Fruit fly (Drosophila melanogaster) whole organism: ENCODE results near the gene CG7611.

Experiments
- CG8478 ChIP-seq: fragments of >200 bp; optimal IDR thresholded peaks from 2 replicates; lab custom pipeline; 2018; ENCODE audit warnings: inconsistent platforms
- pan ChIP-seq: fragments of >200 bp; optimal IDR thresholded peaks from 2 replicates; lab custom pipeline; 2017
- psq ChIP-seq: fragments of >200 bp; optimal IDR thresholded peaks from 2 replicates; lab custom pipeline; 2017
- usp ChIP-seq: fragments of >200 bp; optimal IDR thresholded peaks from 2 replicates; lab custom pipeline; 2017; ENCODE audit warnings: missing biosample characterization, missing genetic modification characterization, mixed read lengths

- TF ChIP-seq psq (lab: Kevin White, UChicago): no peak
- TF ChIP-seq usp (GFP tag; lab: Kevin White, UChicago): no peak
- no peak for TF ChIP-seq CG8478
- TF ChIP-seq pan (lab: Kevin White, UChicago): no peak
Measured at dm6 chr3L:21538893-21539244, 15.9 kb downstream of the CG7611 start.
